Fruit fly (Drosophila melanogaster) whole organism, wandering third instar larva: ENCODE measurements around the gene CG31528.

ENCODE experiments used
- CG32264 ChIP-seq: fragments of 200-800 bp; sonication (Bioruptor generic); optimal IDR thresholded peaks from 2 replicates; lab custom pipeline; 2016; ENCODE audit warnings: missing biosample characterization, missing genetic modification characterization
- Hnf4 ChIP-seq: fragments of 200-800 bp; sonication (Bioruptor generic); optimal IDR thresholded peaks from 2 replicates; lab custom pipeline; 2016; ENCODE audit warnings: missing biosample characterization, mild to moderate bottlenecking, missing genetic modification characterization
- Hr78 ChIP-seq: fragments of >200 bp; optimal IDR thresholded peaks from 2 replicates; lab custom pipeline; 2017; ENCODE audit warnings: missing biosample characterization, missing genetic modification characterization
- Hr83 ChIP-seq: fragments of 200-300 bp; sonication (Bioruptor generic); optimal IDR thresholded peaks from 2 replicates; lab custom pipeline; 2016; ENCODE audit warnings: missing biosample characterization, mild to moderate bottlenecking, missing genetic modification characterization, moderate library complexity; ENCODE audit not compliant: poor library complexity, severe bottlenecking
- Myc ChIP-seq: fragments of >200 bp; optimal IDR thresholded peaks from 2 replicates; lab custom pipeline; 2017
- N ChIP-seq: fragments of >200 bp; optimal IDR thresholded peaks from 2 replicates; lab custom pipeline; 2018; ENCODE audit warnings: missing biosample characterization, missing external identifiers, missing genetic modification characterization
- OdsH ChIP-seq: fragments of 200-800 bp; sonication (Bioruptor generic); optimal IDR thresholded peaks from 2 replicates; lab custom pipeline; 2016; ENCODE audit warnings: missing biosample characterization, mild to moderate bottlenecking, missing genetic modification characterization
- br ChIP-seq: fragments of 200-800 bp; sonication (Bioruptor generic); optimal IDR thresholded peaks from 2 replicates; lab custom pipeline; 2016; ENCODE audit warnings: missing biosample characterization, missing genetic modification characterization
- rgr ChIP-seq: fragments of 200-800 bp; sonication (Bioruptor generic); optimal IDR thresholded peaks from 3 replicates; lab custom pipeline; 2016; ENCODE audit warnings: missing biosample characterization, mild to moderate bottlenecking, missing genetic modification characterization
- usp ChIP-seq: fragments of >200 bp; optimal IDR thresholded peaks from 2 replicates; lab custom pipeline; 2017; ENCODE audit warnings: missing biosample characterization, missing genetic modification characterization
- woc ChIP-seq: sonication (Bioruptor generic); optimal IDR thresholded peaks from 2 replicates; lab custom pipeline; 2016; ENCODE audit warnings: missing biosample characterization, mild to moderate bottlenecking, missing genetic modification characterization

- TF ChIP-seq Myc, result no peak
- TF ChIP-seq Hnf4 (GFP tag; lab: Kevin White, UChicago), result no peak
- TF ChIP-seq br (GFP tag; lab: Kevin White, UChicago), result no peak
- no peak for TF ChIP-seq N
- TF ChIP-seq OdsH, result no peak
- TF ChIP-seq CG32264 (GFP tag; lab: Kevin White, UChicago), result no peak
- TF ChIP-seq Hr78, result no peak
- TF ChIP-seq woc (GFP tag; lab: Kevin White, UChicago), result no peak
- TF ChIP-seq usp (GFP tag; lab: Kevin White, UChicago), result no peak
- TF ChIP-seq Hr83 (GFP tag; lab: Kevin White, UChicago), result no peak
- no peak for TF ChIP-seq rgr (GFP tag; lab: Kevin White, UChicago)
These were observed 28.8 kb downstream of the CG31528 start for dm6 chr3R:4445083-4445482.
